Worm (Caenorhabditis elegans) whole organism, L1 larva: Measurements from ENCODE around the gene srh-218.
A peak's percentile ranks its signal among the peaks of the same experiment; 100 is the strongest.

Experiments
- C16A3.4 ChIP-seq: fragments of 150-350 bp; optimal IDR thresholded peaks from 2 replicates; lab custom pipeline; 2014; ENCODE audit warnings: missing biosample characterization, missing genetic modification characterization
- C34B4.2 ChIP-seq: sonication (generic microtip); optimal IDR thresholded peaks from 2 replicates; lab custom pipeline; 2017; ENCODE audit warnings: mild to moderate bottlenecking, missing genetic modification characterization, missing compliant biosample characterization
- aha-1 ChIP-seq: fragments of 150-350 bp; optimal IDR thresholded peaks from 2 replicates; lab custom pipeline; 2014; ENCODE audit warnings: missing biosample characterization, missing genetic modification characterization
- ceh-63 ChIP-seq: fragments of 200-800 bp; sonication (Bioruptor generic); optimal IDR thresholded peaks from 2 replicates; lab custom pipeline; 2018; ENCODE audit warnings: mild to moderate bottlenecking, missing genetic modification characterization, missing compliant biosample characterization
- ceh-8 ChIP-seq: fragments of 200-800 bp; sonication (Bioruptor generic); optimal IDR thresholded peaks from 2 replicates; lab custom pipeline; 2018; ENCODE audit warnings: mild to moderate bottlenecking, missing genetic modification characterization, moderate library complexity, missing compliant biosample characterization
- ceh-82 ChIP-seq, 3 experiments: fragments of 150-350 bp in 1 of 3; sonication (generic microtip) in 2 of 3; optimal IDR thresholded peaks; 2 replicates each; lab custom pipeline; 2014 to 2017; ENCODE audit warnings: missing biosample characterization in 3 of 3, missing genetic modification characterization in 3 of 3
- efl-1 ChIP-seq, 4 experiments: fragments of 150-350 bp; optimal IDR thresholded peaks in 3 of 4; peaks in 1 of 4; 1 replicate in 1 of 4; 2 replicates in 3 of 4; lab custom pipeline; 2014; ENCODE audit warnings: missing biosample characterization in 2 of 4, missing genetic modification characterization in 2 of 4, missing genetic modification reagents in 2 of 4
- egl-13 ChIP-seq: sonication (generic microtip); optimal IDR thresholded peaks from 2 replicates; lab custom pipeline; 2016; ENCODE audit warnings: missing genotype, missing genetic modification reagents, missing genetic modification characterization, missing compliant biosample characterization
- elt-2 ChIP-seq: sonication (generic microtip); optimal IDR thresholded peaks from 2 replicates; lab custom pipeline; 2016; ENCODE audit warnings: missing genetic modification characterization, mild to moderate bottlenecking, inconsistent platforms, missing compliant biosample characterization, missing genetic modification reagents
- elt-3 ChIP-seq, 6 experiments: fragments of 150-350 bp in 1 of 6; sonication (generic microtip); optimal IDR thresholded peaks; 2 replicates each; lab custom pipeline; 2017 to 2018; ENCODE audit warnings: missing biosample characterization in 6 of 6, missing genetic modification characterization in 6 of 6, inconsistent platforms in 1 of 6
- fkh-10 ChIP-seq: sonication (generic microtip); optimal IDR thresholded peaks from 2 replicates; lab custom pipeline; 2017; ENCODE audit warnings: missing biosample characterization, missing genetic modification reagents, missing genetic modification characterization
- fkh-4 ChIP-seq: sonication (generic microtip); optimal IDR thresholded peaks from 2 replicates; lab custom pipeline; 2016; ENCODE audit warnings: missing compliant biosample characterization, missing genetic modification characterization, borderline replicate concordance
- fkh-8 ChIP-seq: sonication (generic microtip); optimal IDR thresholded peaks from 2 replicates; lab custom pipeline; 2016; ENCODE audit warnings: mild to moderate bottlenecking, missing genetic modification characterization, missing compliant biosample characterization
- fos-1 ChIP-seq: fragments of 150-350 bp; optimal IDR thresholded peaks from 2 replicates; lab custom pipeline; 2014; ENCODE audit warnings: missing biosample characterization, missing genetic modification characterization
- hlh-4 ChIP-seq: sonication (generic microtip); optimal IDR thresholded peaks from 2 replicates; lab custom pipeline; 2016; ENCODE audit warnings: mild to moderate bottlenecking, missing genetic modification characterization, missing compliant biosample characterization
- hpl-2 ChIP-seq: fragments of 150-350 bp; optimal IDR thresholded peaks from 2 replicates; lab custom pipeline; 2014; ENCODE audit warnings: missing biosample characterization, missing genetic modification reagents, missing genetic modification characterization
- irx-1 ChIP-seq: sonication (generic microtip); optimal IDR thresholded peaks from 2 replicates; lab custom pipeline; 2016; ENCODE audit warnings: missing genetic modification characterization, missing compliant biosample characterization
- isw-1 ChIP-seq: fragments of 200-800 bp; sonication (Bioruptor generic); IDR thresholded peaks from 2 replicates; pipeline ENCODE4 v1.3.6; 2022; ENCODE audit warnings: missing genetic modification characterization, missing compliant biosample characterization
- lin-14 ChIP-seq: fragments of 200-800 bp; sonication (Bioruptor generic); optimal IDR thresholded peaks from 2 replicates; lab custom pipeline; 2018; ENCODE audit warnings: mild to moderate bottlenecking, missing genetic modification characterization, moderate library complexity, missing compliant biosample characterization
- lin-35 ChIP-seq, 2 experiments: fragments of 150-350 bp; optimal IDR thresholded peaks; 2 replicates each; lab custom pipeline; 2014; ENCODE audit warnings: missing biosample characterization in 2 of 2, missing genetic modification characterization in 2 of 2, missing genetic modification reagents in 2 of 2
- lin-39 ChIP-seq: fragments of 150-350 bp; optimal IDR thresholded peaks from 2 replicates; lab custom pipeline; 2014; ENCODE audit warnings: missing biosample characterization, missing genetic modification reagents, missing genetic modification characterization
- lsy-2 ChIP-seq, 2 experiments: fragments of 150-350 bp; optimal IDR thresholded peaks; 2 replicates each; lab custom pipeline; 2014; ENCODE audit warnings: missing biosample characterization in 2 of 2, missing genetic modification characterization in 2 of 2
- mdl-1 ChIP-seq, 2 experiments: fragments of 150-350 bp; optimal IDR thresholded peaks; 2 replicates each; lab custom pipeline; 2014 to 2017; ENCODE audit warnings: missing biosample characterization in 2 of 2, missing genetic modification characterization in 2 of 2, inconsistent platforms in 1 of 2
- mef-2 ChIP-seq: fragments of 150-350 bp; optimal IDR thresholded peaks from 2 replicates; lab custom pipeline; 2014; ENCODE audit warnings: missing biosample characterization, missing genetic modification characterization
- mep-1 ChIP-seq: fragments of 150-350 bp; optimal IDR thresholded peaks from 2 replicates; lab custom pipeline; 2014; ENCODE audit warnings: missing biosample characterization, missing genetic modification characterization
- nhr-11 ChIP-seq: fragments of 150-350 bp; optimal IDR thresholded peaks from 2 replicates; lab custom pipeline; 2014; ENCODE audit warnings: missing biosample characterization, missing genetic modification characterization
- nhr-19 ChIP-seq: fragments of 200-800 bp; sonication (Bioruptor generic); conservative IDR thresholded peaks from 2 replicates; pipeline ENCODE4 v1.3.6; 2022; ENCODE audit warnings: missing genetic modification characterization, missing compliant biosample characterization
- nhr-20 ChIP-seq: sonication (generic microtip); optimal IDR thresholded peaks from 2 replicates; lab custom pipeline; 2016; ENCODE audit warnings: mild to moderate bottlenecking, missing genetic modification characterization, missing compliant biosample characterization
- nhr-84 ChIP-seq: sonication (generic microtip); optimal IDR thresholded peaks from 2 replicates; lab custom pipeline; 2017; ENCODE audit warnings: missing biosample characterization, missing genetic modification characterization
- nhr-85 ChIP-seq: sonication (generic microtip); peaks from one replicate; lab custom pipeline; 2016; ENCODE audit warnings: missing genetic modification characterization, inconsistent platforms, missing compliant biosample characterization
- pag-3 ChIP-seq: sonication (generic microtip); optimal IDR thresholded peaks from 2 replicates; lab custom pipeline; 2017; ENCODE audit warnings: missing genetic modification characterization, mild to moderate bottlenecking, missing compliant biosample characterization, antibody characterized with exemption, borderline replicate concordance; ENCODE audit not compliant: insufficient read depth
- pax-3 ChIP-seq: fragments of 200-800 bp; sonication (Bioruptor generic); optimal IDR thresholded peaks from 2 replicates; lab custom pipeline; 2018; ENCODE audit warnings: mild to moderate bottlenecking, missing genetic modification characterization, moderate library complexity, missing compliant biosample characterization
- pqm-1 ChIP-seq: sonication (generic microtip); optimal IDR thresholded peaks from 3 replicates; lab custom pipeline; 2017; ENCODE audit warnings: missing biosample characterization, missing genetic modification characterization
- skn-1 ChIP-seq: fragments of 150-350 bp; optimal IDR thresholded peaks from 2 replicates; lab custom pipeline; 2014; ENCODE audit warnings: missing biosample characterization, missing genetic modification characterization
- snpc-4 ChIP-seq: fragments of 150-350 bp; optimal IDR thresholded peaks from 2 replicates; lab custom pipeline; 2014; ENCODE audit warnings: missing biosample characterization, missing genetic modification characterization
- snu-23 ChIP-seq: sonication (generic microtip); optimal IDR thresholded peaks from 2 replicates; lab custom pipeline; 2016; ENCODE audit warnings: missing genetic modification characterization, missing compliant biosample characterization
- sup-37 ChIP-seq: fragments of 200-800 bp; sonication (Bioruptor generic); optimal IDR thresholded peaks from 2 replicates; lab custom pipeline; 2018; ENCODE audit warnings: mild to moderate bottlenecking, missing genetic modification characterization, missing compliant biosample characterization
- swsn-7 ChIP-seq: sonication (generic microtip); optimal IDR thresholded peaks from 2 replicates; lab custom pipeline; 2016; ENCODE audit warnings: missing genetic modification characterization, missing compliant biosample characterization
- tbx-2 ChIP-seq: sonication (generic microtip); optimal IDR thresholded peaks from 2 replicates; lab custom pipeline; 2016; ENCODE audit warnings: missing genetic modification characterization, missing compliant biosample characterization
- tlp-1 ChIP-seq: fragments of 150-350 bp; optimal IDR thresholded peaks from 2 replicates; lab custom pipeline; 2014; ENCODE audit warnings: missing biosample characterization, missing genetic modification characterization
- unc-62 ChIP-seq: fragments of 150-350 bp; optimal IDR thresholded peaks from 2 replicates; lab custom pipeline; 2014; ENCODE audit warnings: missing biosample characterization, missing genetic modification reagents, missing genetic modification characterization
- unc-98 ChIP-seq: fragments of 200-800 bp; sonication (Bioruptor generic); IDR thresholded peaks from 2 replicates; pipeline ENCODE4 v1.3.6; 2022; ENCODE audit warnings: missing genetic modification characterization, missing compliant biosample characterization
- ztf-4 ChIP-seq: fragments of 150-350 bp; optimal IDR thresholded peaks from 2 replicates; lab custom pipeline; 2014; ENCODE audit warnings: missing biosample characterization, missing genetic modification characterization

The srh-218 gene

ce11 chrV:15448408-15448807, 45.4 kb upstream of the srh-218 start, which contains the start of gene T26H5.4:
Gene T26H5.4, minus strand, starts transcription at chrV:15448701.
- TF ChIP-seq elt-2 (tag; lab: Kevin White, UChicago) (peak; percentile 95), efl-1 (optimal IDR thresholded peaks at IDR 0.05; lab: Kevin White, UChicago) (no peak), efl-1 (GFP tag; optimal IDR thresholded peaks at IDR 0.05 in 1 of 2; lab: Kevin White, UChicago) (peak in 1 of 2 experiments; percentile 73), C34B4.2 (tag; lab: Kevin White, UChicago) (no peak)

- TF ChIP-seq snpc-4 (tag; lab: Kevin White, UChicago) = no peak
- TF ChIP-seq unc-62 = no peak
- TF ChIP-seq sup-37 (GFP tag; lab: Kevin White, UChicago) = no peak
- TF ChIP-seq lsy-2 (tag; optimal IDR thresholded peaks at IDR 0.05; lab: Kevin White, UChicago) = no peak
- TF ChIP-seq tlp-1 = no peak
- no peak for TF ChIP-seq fos-1
- no peak for TF ChIP-seq pag-3 (tag; lab: Kevin White, UChicago)
- no peak for TF ChIP-seq mdl-1 (tag; optimal IDR thresholded peaks at IDR 0.05; lab: Kevin White, UChicago)
- TF ChIP-seq tbx-2 = no peak
- TF ChIP-seq C16A3.4 (tag; lab: Kevin White, UChicago) = no peak
- no peak for TF ChIP-seq elt-3 (tag; optimal IDR thresholded peaks at IDR 0.05; lab: Kevin White, UChicago)
- no peak for TF ChIP-seq lin-35 (GFP tag; optimal IDR thresholded peaks at IDR 0.05; lab: Kevin White, UChicago)
- no peak for TF ChIP-seq irx-1 (tag; lab: Kevin White, UChicago)
- no peak for TF ChIP-seq nhr-11
- no peak for TF ChIP-seq ztf-4 (tag; lab: Kevin White, UChicago)
- no peak for TF ChIP-seq swsn-7 (tag; lab: Kevin White, UChicago)
- TF ChIP-seq egl-13 (tag; lab: Kevin White, UChicago) = no peak
- TF ChIP-seq nhr-84 (tag; lab: Kevin White, UChicago) = no peak
- no peak for TF ChIP-seq aha-1 (tag; lab: Kevin White, UChicago)
- TF ChIP-seq, all 84 proteins: peak for 0
These were observed 44.9 kb upstream of the srh-218 start, which contains the start of gene T26H5.14 for ce11 chrV:15448865-15449264. Gene T26H5.14, plus strand, starts transcription at chrV:15449165.

- TF ChIP-seq ceh-63 (GFP tag; lab: Kevin White, UChicago) (no peak), pax-3 (tag; lab: Kevin White, UChicago) (no peak), tbx-2 (no peak), C16A3.4 (tag; lab: Kevin White, UChicago) (no peak), lin-39 (no peak), nhr-20 (no peak), lin-14 (no peak), elt-3 (tag; optimal IDR thresholded peaks at IDR 0.05; lab: Kevin White, UChicago) (no peak), ceh-82 (tag; optimal IDR thresholded peaks at IDR 0.05; lab: Kevin White, UChicago) (no peak), isw-1 (GFP tag; lab: Robert Waterston, UW) (no peak), fkh-4 (tag; lab: Kevin White, UChicago) (no peak), unc-98 (GFP tag; lab: Robert Waterston, UW) (no peak), aha-1 (tag; lab: Kevin White, UChicago) (no peak), fkh-10 (GFP tag; lab: Kevin White, UChicago) (no peak), ztf-4 (tag; lab: Kevin White, UChicago) (no peak)
- TF ChIP-seq, all 84 proteins: peak for 0
These were observed 42.4 kb upstream of the srh-218 start, which contains the start of gene srw-33 for ce11 chrV:15451421-15451820. Gene srw-33, minus strand, starts transcription at chrV:15451521.

ce11 chrV:15454322-15454721, 39.5 kb upstream of the srh-218 start:
- TF ChIP-seq aha-1 (tag; lab: Kevin White, UChicago) (no peak), nhr-85 (tag; lab: Kevin White, UChicago) (peak; percentile 22), hlh-4 (tag; lab: Kevin White, UChicago) (no peak)

ce11 chrV:15459088-15459487, 34.7 kb upstream of the srh-218 start, which contains the start of gene str-71:
Gene str-71, minus strand, starts transcription at chrV:15459188.
- TF ChIP-seq hpl-2 (GFP tag; lab: Kevin White, UChicago) (no peak), pqm-1 (no peak), C34B4.2 (tag; lab: Kevin White, UChicago) (no peak), mef-2 (no peak), nhr-19 (no peak), ceh-82 (tag; optimal IDR thresholded peaks at IDR 0.05; lab: Kevin White, UChicago) (no peak), snu-23 (no peak), mep-1 (tag; lab: Kevin White, UChicago) (no peak), unc-62 (no peak), lsy-2 (tag; optimal IDR thresholded peaks at IDR 0.05; lab: Kevin White, UChicago) (no peak), ceh-8 (GFP tag; lab: Kevin White, UChicago) (no peak), pag-3 (tag; lab: Kevin White, UChicago) (no peak), lin-14 (no peak), fkh-4 (tag; lab: Kevin White, UChicago) (no peak), fkh-8 (tag; lab: Kevin White, UChicago) (no peak), skn-1 (tag; lab: Kevin White, UChicago) (no peak)
